In genomic region chr3L:2004732-2005131, dm6 we compare ENCODE assay signal across 1 fruit fly cellular context.
TF ChIP-seq lines count a peak whose summit lies in the region.

No protein-coding gene starts in this region.

TF ChIP-seq in whole organism, embryonic, 481 proteins besides CTCF, POLR2A, EP300 and RAD21 (continued from another document):
- peak; percentile 24 for TF ChIP-seq caup (GFP tag; optimal IDR thresholded peaks at IDR 0.05; lab: Kevin White, UChicago; ENCODE audit: severe bottlenecking)
- no peak for TF ChIP-seq kah (GFP tag; optimal IDR thresholded peaks at IDR 0.05; lab: Kevin White, UChicago)
- no peak for TF ChIP-seq CG7963 (GFP tag; IDR thresholded peaks at IDR 0.05; lab: Robert Waterston, UW; ENCODE audit: partially characterized antibody)
- 0 out of 2 replicates have a peak, but pooled peaks have one; percentile 30 for TF ChIP-seq HLH3B (GFP tag; IDR thresholded peaks at IDR 0.05; lab: Robert Waterston, UW)
- TF ChIP-seq sqz (GFP tag; optimal IDR thresholded peaks at IDR 0.05; lab: Kevin White, UChicago) = no peak
- TF ChIP-seq CG7987 (GFP tag; optimal IDR thresholded peaks at IDR 0.05; lab: Kevin White, UChicago) = no peak
- TF ChIP-seq CG14860 (GFP tag; IDR thresholded peaks at IDR 0.05; lab: Robert Waterston, UW; ENCODE audit: partially characterized antibody) = no peak
- TF ChIP-seq Hmr (GFP tag; optimal IDR thresholded peaks at IDR 0.05; lab: Kevin White, UChicago) = peak; percentile 21
- no peak for TF ChIP-seq Adf1 (GFP tag; IDR thresholded peaks at IDR 0.05; lab: Robert Waterston, UW)
- peak; percentile 7 for TF ChIP-seq CG15514 (GFP tag; optimal IDR thresholded peaks at IDR 0.05; lab: Kevin White, UChicago)
- no peak for TF ChIP-seq CG6689 (GFP tag; IDR thresholded peaks at IDR 0.05; lab: Robert Waterston, UW)
- TF ChIP-seq pita (GFP tag; optimal IDR thresholded peaks at IDR 0.05; lab: Kevin White, UChicago) = no peak
- TF ChIP-seq D (optimal IDR thresholded peaks at IDR 0.05; lab: Kevin White, UChicago) = no peak
- TF ChIP-seq D (GFP tag; optimal IDR thresholded peaks at IDR 0.05; lab: Kevin White, UChicago) = no peak
- TF ChIP-seq CG10209 (GFP tag; optimal IDR thresholded peaks at IDR 0.05; lab: Kevin White, UChicago) = peak; percentile 26
- no peak for TF ChIP-seq CG11093 (GFP tag; IDR thresholded peaks at IDR 0.05; lab: Robert Waterston, UW)
- TF ChIP-seq Sox100B (GFP tag; optimal IDR thresholded peaks at IDR 0.05; lab: Kevin White, UChicago) = peak; percentile 32
- TF ChIP-seq mam (GFP tag; optimal IDR thresholded peaks at IDR 0.05; lab: Kevin White, UChicago) = no peak
- TF ChIP-seq ci (GFP tag; IDR thresholded peaks at IDR 0.05; lab: Robert Waterston, UW) = 0 out of 3 replicates have a peak, but pooled peaks have one; percentile 41
- TF ChIP-seq Trl (optimal IDR thresholded peaks at IDR 0.05; lab: Kevin White, UChicago) = no peak
- TF ChIP-seq Trl (GFP tag; optimal IDR thresholded peaks at IDR 0.05; lab: Kevin White, UChicago) = peak; percentile 1
- peak; percentile 30 for TF ChIP-seq bcd (GFP tag; optimal IDR thresholded peaks at IDR 0.05; lab: Kevin White, UChicago)
- TF ChIP-seq seq (GFP tag; IDR thresholded peaks at IDR 0.05; lab: Robert Waterston, UW) = 0 out of 2 replicates have a peak, but pooled peaks have one; percentile 7
- peak; percentile 1 for TF ChIP-seq sd (tag; optimal IDR thresholded peaks at IDR 0.05; lab: Kevin White, UChicago)
- TF ChIP-seq CG11247 (GFP tag; IDR thresholded peaks at IDR 0.05; lab: Robert Waterston, UW) = 0 out of 2 replicates have a peak, but pooled peaks have one; percentile 33
- TF ChIP-seq vfl (GFP tag; optimal IDR thresholded peaks at IDR 0.05; lab: Kevin White, UChicago) = no peak
- no peak for TF ChIP-seq CG8290 (GFP tag; optimal IDR thresholded peaks at IDR 0.05; lab: Kevin White, UChicago)
- peak in 1 of 2 experiments; percentile 43 for TF ChIP-seq CG8290 (tag; optimal IDR thresholded peaks at IDR 0.05; lab: Kevin White, UChicago)
- TF ChIP-seq Nf-YB (GFP tag; optimal IDR thresholded peaks at IDR 0.05; lab: Kevin White, UChicago) = no peak
- no peak for TF ChIP-seq CkIIα-i1 (GFP tag; IDR thresholded peaks at IDR 0.05; lab: Robert Waterston, UW)
- TF ChIP-seq CG12219 (GFP tag; optimal IDR thresholded peaks at IDR 0.05; lab: Kevin White, UChicago) = peak; percentile 15
- peak; percentile 6 for TF ChIP-seq slp2 (GFP tag; optimal IDR thresholded peaks at IDR 0.05; lab: Kevin White, UChicago)
- TF ChIP-seq amos (GFP tag; IDR thresholded peaks at IDR 0.05; lab: Robert Waterston, UW; ENCODE audit: partially characterized antibody) = no peak
- peak; percentile 22 for TF ChIP-seq CG16863 (GFP tag; optimal IDR thresholded peaks at IDR 0.05; lab: Kevin White, UChicago)
- TF ChIP-seq lilli (GFP tag; optimal IDR thresholded peaks at IDR 0.05; lab: Kevin White, UChicago) = no peak
- TF ChIP-seq CG11504 (tag; optimal IDR thresholded peaks at IDR 0.05; lab: Kevin White, UChicago) = peak; percentile 28
- TF ChIP-seq ab (GFP tag; optimal IDR thresholded peaks at IDR 0.05; lab: Kevin White, UChicago) = no peak
- TF ChIP-seq CG10543 (GFP tag; optimal IDR thresholded peaks at IDR 0.05; lab: Kevin White, UChicago) = peak; percentile 2
- peak; percentile 6 for TF ChIP-seq wek (GFP tag; optimal IDR thresholded peaks at IDR 0.05; lab: Kevin White, UChicago)
- peak; percentile 17 for TF ChIP-seq CG4328 (GFP tag; optimal IDR thresholded peaks at IDR 0.05; lab: Kevin White, UChicago)
- peak; percentile 1 for TF ChIP-seq ewg (GFP tag; optimal IDR thresholded peaks at IDR 0.05; lab: Kevin White, UChicago)
- TF ChIP-seq CG17385 (GFP tag; optimal IDR thresholded peaks at IDR 0.05; lab: Kevin White, UChicago) = peak; percentile 17
- peak; percentile 40 for TF ChIP-seq dmrt99B (tag; optimal IDR thresholded peaks at IDR 0.05; lab: Kevin White, UChicago)
- no peak for TF ChIP-seq nerfin-1 (tag; optimal IDR thresholded peaks at IDR 0.05; lab: Kevin White, UChicago)
- peak; percentile 49 for TF ChIP-seq CG1603 (tag; optimal IDR thresholded peaks at IDR 0.05; lab: Kevin White, UChicago)
- TF ChIP-seq emc (GFP tag; optimal IDR thresholded peaks at IDR 0.05; lab: Kevin White, UChicago) = no peak
- TF ChIP-seq Asciz (GFP tag; optimal IDR thresholded peaks at IDR 0.05; lab: Kevin White, UChicago) = peak; percentile 42
- no peak for TF ChIP-seq rib (GFP tag; IDR thresholded peaks at IDR 0.05; lab: Robert Waterston, UW)
- peak; percentile 27 for TF ChIP-seq lab (GFP tag; optimal IDR thresholded peaks at IDR 0.05; lab: Kevin White, UChicago)
- TF ChIP-seq CG12071 (GFP tag; optimal IDR thresholded peaks at IDR 0.05; lab: Kevin White, UChicago) = peak; percentile 21
- TF ChIP-seq CG2120 (GFP tag; optimal IDR thresholded peaks at IDR 0.05; lab: Kevin White, UChicago) = no peak
- TF ChIP-seq hbn (GFP tag; IDR thresholded peaks at IDR 0.05; lab: Robert Waterston, UW; ENCODE audit: partially characterized antibody) = no peak
